Fruit fly (Drosophila melanogaster) whole organism, prepupa: ENCODE data around the gene mRpS33.

Source experiments
- Smox ChIP-seq: fragments of 200-800 bp; sonication (Bioruptor generic); optimal IDR thresholded peaks from 3 replicates; lab custom pipeline; 2016; ENCODE audit warnings: missing biosample characterization, missing genetic modification characterization
- acj6 ChIP-seq: fragments of 200-800 bp; sonication (Bioruptor generic); optimal IDR thresholded peaks from 3 replicates; lab custom pipeline; 2016; ENCODE audit warnings: missing biosample characterization, missing genetic modification characterization

- TF ChIP-seq Smox (GFP tag; lab: Kevin White, UChicago) (no peak), acj6 (GFP tag; lab: Kevin White, UChicago) (no peak)
Observed at dm6 chr3R:16436374-16437037, at the start of gene mRpS33.
